Worm (Caenorhabditis elegans) whole organism, L2 larva: ENCODE measurements around the gene F48G7.12.

Experiments used
- F13H6.1 ChIP-seq: sonication (generic microtip); optimal IDR thresholded peaks from 2 replicates; lab custom pipeline; 2016; ENCODE audit warnings: missing genetic modification characterization, missing compliant biosample characterization
- Y55F3AM.14 ChIP-seq: fragments of 200-800 bp; sonication (Bioruptor generic); optimal IDR thresholded peaks from 2 replicates; lab custom pipeline; 2018; ENCODE audit warnings: mild to moderate bottlenecking, missing genetic modification characterization, missing compliant biosample characterization
- alr-1 ChIP-seq: fragments of 150-350 bp; optimal IDR thresholded peaks from 2 replicates; lab custom pipeline; 2014; ENCODE audit warnings: missing biosample characterization, missing genetic modification characterization
- ama-1 ChIP-seq: fragments of 150-350 bp; optimal IDR thresholded peaks from 2 replicates; lab custom pipeline; 2018; ENCODE audit warnings: inconsistent platforms
- blmp-1 ChIP-seq: sonication (generic microtip); optimal IDR thresholded peaks from 2 replicates; lab custom pipeline; 2017; ENCODE audit warnings: missing genetic modification characterization, mild to moderate bottlenecking, missing compliant biosample characterization, antibody characterized with exemption, moderate library complexity; ENCODE audit not compliant: insufficient read depth
- ceh-82 ChIP-seq: fragments of 150-350 bp; optimal IDR thresholded peaks from 2 replicates; lab custom pipeline; 2014; ENCODE audit warnings: missing biosample characterization, missing genetic modification characterization
- egl-27 ChIP-seq: sonication (generic microtip); optimal IDR thresholded peaks from 3 replicates; lab custom pipeline; 2017; ENCODE audit warnings: missing biosample characterization, missing genetic modification reagents, missing genetic modification characterization
- fos-1 ChIP-seq: fragments of 150-350 bp; optimal IDR thresholded peaks from 2 replicates; lab custom pipeline; 2014; ENCODE audit warnings: missing biosample characterization, missing genetic modification characterization
- gmeb-1 ChIP-seq: fragments of 150-350 bp; optimal IDR thresholded peaks from 2 replicates; lab custom pipeline; 2014; ENCODE audit warnings: missing biosample characterization, missing genetic modification characterization
- lin-39 ChIP-seq: fragments of 150-350 bp; optimal IDR thresholded peaks from 2 replicates; lab custom pipeline; 2014; ENCODE audit warnings: missing biosample characterization, missing genetic modification reagents, missing genetic modification characterization
- mab-5 ChIP-seq: fragments of 150-350 bp; optimal IDR thresholded peaks from 2 replicates; lab custom pipeline; 2014; ENCODE audit warnings: missing biosample characterization, missing genetic modification characterization
- mbf-1 ChIP-seq: sonication (generic microtip); optimal IDR thresholded peaks from 2 replicates; lab custom pipeline; 2017; ENCODE audit warnings: missing biosample characterization, missing genetic modification characterization
- mdl-1 ChIP-seq, 2 experiments: fragments of 150-350 bp in 1 of 2; sonication (generic microtip) in 1 of 2; optimal IDR thresholded peaks; 2 replicates each; lab custom pipeline; 2017; ENCODE audit warnings: missing biosample characterization in 2 of 2, missing genetic modification characterization in 2 of 2
- nhr-10 ChIP-seq: sonication (generic microtip); optimal IDR thresholded peaks from 2 replicates; lab custom pipeline; 2017; ENCODE audit warnings: missing biosample characterization, missing genetic modification characterization
- nhr-12 ChIP-seq: fragments of 150-350 bp; optimal IDR thresholded peaks from 2 replicates; lab custom pipeline; 2014; ENCODE audit warnings: missing biosample characterization, missing genetic modification characterization
- nhr-129 ChIP-seq: fragments of 150-350 bp; optimal IDR thresholded peaks from 2 replicates; lab custom pipeline; 2014; ENCODE audit warnings: missing biosample characterization, missing genetic modification characterization
- nhr-21 ChIP-seq: fragments of 150-350 bp; optimal IDR thresholded peaks from 2 replicates; lab custom pipeline; 2014; ENCODE audit warnings: missing biosample characterization, missing genetic modification characterization
- nhr-237 ChIP-seq: fragments of 150-350 bp; optimal IDR thresholded peaks from 2 replicates; lab custom pipeline; 2014; ENCODE audit warnings: missing biosample characterization, missing genetic modification characterization
- nhr-25 ChIP-seq: fragments of 150-350 bp; sonication (generic microtip); optimal IDR thresholded peaks from 3 replicates; lab custom pipeline; 2014; ENCODE audit warnings: missing biosample characterization, missing genetic modification characterization
- nhr-6 ChIP-seq: fragments of 150-350 bp; optimal IDR thresholded peaks from 2 replicates; lab custom pipeline; 2014; ENCODE audit warnings: missing biosample characterization, missing genetic modification characterization
- peb-1 ChIP-seq: fragments of 150-350 bp; optimal IDR thresholded peaks from 2 replicates; lab custom pipeline; 2014; ENCODE audit warnings: missing biosample characterization, missing genetic modification characterization
- sma-3 ChIP-seq: sonication (generic microtip); optimal IDR thresholded peaks from 2 replicates; lab custom pipeline; 2016; ENCODE audit warnings: missing genetic modification reagents, missing genetic modification characterization, missing compliant biosample characterization
- sma-9 ChIP-seq, 2 experiments: fragments of 150-350 bp in 1 of 2; sonication (generic microtip) in 1 of 2; optimal IDR thresholded peaks; 2 replicates each; lab custom pipeline; 2014 to 2016; ENCODE audit warnings: missing genetic modification characterization in 2 of 2, mild to moderate bottlenecking in 1 of 2, missing biosample characterization in 1 of 2, missing compliant biosample characterization in 1 of 2, missing genetic modification reagents in 1 of 2, moderate library complexity in 1 of 2
- snpc-4 ChIP-seq: fragments of 150-350 bp; optimal IDR thresholded peaks from 2 replicates; lab custom pipeline; 2014; ENCODE audit warnings: missing biosample characterization, missing genetic modification characterization
- unc-39 ChIP-seq: fragments of 150-350 bp; optimal IDR thresholded peaks from 2 replicates; lab custom pipeline; 2014; ENCODE audit warnings: missing biosample characterization, missing genetic modification characterization
- unc-55 ChIP-seq: fragments of 150-350 bp; sonication (generic microtip); optimal IDR thresholded peaks from 3 replicates; lab custom pipeline; 2014; ENCODE audit warnings: missing biosample characterization, missing genetic modification reagents, missing genetic modification characterization
- unc-62 ChIP-seq: fragments of 150-350 bp; optimal IDR thresholded peaks from 2 replicates; lab custom pipeline; 2014; ENCODE audit warnings: missing biosample characterization, missing genetic modification reagents, missing genetic modification characterization
- zag-1 ChIP-seq: fragments of 150-350 bp; optimal IDR thresholded peaks from 2 replicates; lab custom pipeline; 2014; ENCODE audit warnings: missing biosample characterization, missing genetic modification characterization
- ztf-11 ChIP-seq: sonication (generic microtip); optimal IDR thresholded peaks from 2 replicates; lab custom pipeline; 2017; ENCODE audit warnings: missing biosample characterization, missing genetic modification characterization
- ztf-4 ChIP-seq: fragments of 150-350 bp; optimal IDR thresholded peaks from 2 replicates; lab custom pipeline; 2014; ENCODE audit warnings: missing biosample characterization, missing genetic modification characterization

F48G7.12 gene

ce11 chrV:679663-680062 lies 33.6 kb upstream of the F48G7.12 start, which contains the start of gene srx-22:
TSS of gene srx-22 (plus strand) at chrV:679963.
- TF ChIP-seq nhr-129 (tag; lab: Kevin White, UChicago) (no peak), ama-1 (lab: Kevin White, UChicago) (no peak), F13H6.1 (no peak), alr-1 (tag; lab: Kevin White, UChicago) (no peak), sma-9 (GFP tag; optimal IDR thresholded peaks at IDR 0.05; lab: Kevin White, UChicago) (no peak), sma-9 (tag; optimal IDR thresholded peaks at IDR 0.05; lab: Kevin White, UChicago) (no peak), ztf-11 (no peak), blmp-1 (tag; lab: Kevin White, UChicago) (no peak), lin-39 (tag; lab: Kevin White, UChicago) (no peak), mab-5 (tag; lab: Kevin White, UChicago) (no peak), unc-39 (tag; lab: Kevin White, UChicago) (no peak), nhr-10 (tag; lab: Kevin White, UChicago) (no peak), unc-55 (GFP tag; lab: Kevin White, UChicago) (no peak), nhr-237 (tag; lab: Kevin White, UChicago) (no peak)

ce11 chrV:676550-677084 lies 30.6 kb upstream of the F48G7.12 start, which contains the start of the genes fbxa-72 and srx-21:
TSS of gene fbxa-72 (minus strand) at chrV:676753.
TSS of gene srx-21 (plus strand) at chrV:677034.
- TF ChIP-seq ztf-4 (no peak), nhr-25 (peak; percentile 42), peb-1 (tag; lab: Kevin White, UChicago) (no peak), fos-1 (tag; lab: Kevin White, UChicago) (peak; percentile 70)

- TF ChIP-seq nhr-10 (tag; lab: Kevin White, UChicago) (no peak), snpc-4 (tag; lab: Kevin White, UChicago) (peak; percentile 38)
These were observed 30.1 kb upstream of the F48G7.12 start for ce11 chrV:676090-676489.

- TF ChIP-seq zag-1 = no peak
- no peak for TF ChIP-seq mdl-1 (tag; optimal IDR thresholded peaks at IDR 0.05; lab: Kevin White, UChicago)
- no peak for TF ChIP-seq mbf-1 (tag; lab: Kevin White, UChicago)
- TF ChIP-seq unc-62 (GFP tag; lab: Kevin White, UChicago) = no peak
- no peak for TF ChIP-seq gmeb-1 (tag; lab: Kevin White, UChicago)
- no peak for TF ChIP-seq nhr-6 (tag; lab: Kevin White, UChicago)
- no peak for TF ChIP-seq Y55F3AM.14 (GFP tag; lab: Kevin White, UChicago)
- no peak for TF ChIP-seq fos-1 (tag; lab: Kevin White, UChicago)
- no peak for TF ChIP-seq ceh-82 (tag; lab: Kevin White, UChicago)
- TF ChIP-seq nhr-10 (tag; lab: Kevin White, UChicago) = no peak
- no peak for TF ChIP-seq blmp-1 (tag; lab: Kevin White, UChicago)
These were observed 28.2 kb upstream of the F48G7.12 start, which contains the start of gene sru-25 for ce11 chrV:674213-674612. TSS of gene sru-25 (minus strand) at chrV:674313.

- TF ChIP-seq egl-27 (tag; lab: Kevin White, UChicago) = no peak
- no peak for TF ChIP-seq sma-3 (GFP tag; lab: Kevin White, UChicago)
- TF ChIP-seq nhr-12 (tag; lab: Kevin White, UChicago) = no peak
- no peak for TF ChIP-seq nhr-21 (tag; lab: Kevin White, UChicago)
These were observed 25.3 kb upstream of the F48G7.12 start, which contains the start of gene sru-24 for ce11 chrV:671342-671741. TSS of gene sru-24 (minus strand) at chrV:671442.

- TF ChIP-seq nhr-12 (tag; lab: Kevin White, UChicago) (no peak), unc-39 (tag; lab: Kevin White, UChicago) (no peak), sma-9 (GFP tag; optimal IDR thresholded peaks at IDR 0.05; lab: Kevin White, UChicago) (peak; percentile 76), sma-9 (tag; optimal IDR thresholded peaks at IDR 0.05; lab: Kevin White, UChicago) (no peak)
These were observed 21.4 kb upstream of the F48G7.12 start, which contains the start of gene nhr-180 for ce11 chrV:667459-667858. TSS of gene nhr-180 (minus strand) at chrV:667510.
